Worm (Caenorhabditis elegans) whole organism, L1 larva: ENCODE data around the gene T26G10.5.

Source experiments
- F16B12.6 ChIP-seq: fragments of 150-350 bp; optimal IDR thresholded peaks from 2 replicates; lab custom pipeline; 2014; ENCODE audit warnings: missing biosample characterization, missing genetic modification characterization
- blmp-1 ChIP-seq: fragments of 150-350 bp; optimal IDR thresholded peaks from 2 replicates; lab custom pipeline; 2014; ENCODE audit warnings: missing biosample characterization, missing genetic modification characterization
- ceh-63 ChIP-seq: fragments of 200-800 bp; sonication (Bioruptor generic); optimal IDR thresholded peaks from 2 replicates; lab custom pipeline; 2018; ENCODE audit warnings: mild to moderate bottlenecking, missing genetic modification characterization, missing compliant biosample characterization
- ceh-82 ChIP-seq, 3 experiments: fragments of 150-350 bp in 1 of 3; sonication (generic microtip) in 2 of 3; optimal IDR thresholded peaks; 2 replicates each; lab custom pipeline; 2014 to 2017; ENCODE audit warnings: missing biosample characterization in 3 of 3, missing genetic modification characterization in 3 of 3
- ceh-88 ChIP-seq: fragments of 200-800 bp; sonication (Bioruptor generic); IDR thresholded peaks from 2 replicates; pipeline ENCODE4 v1.3.6; 2022; ENCODE audit warnings: missing genetic modification characterization, missing compliant biosample characterization
- ceh-90 ChIP-seq: sonication (generic microtip); optimal IDR thresholded peaks from 2 replicates; lab custom pipeline; 2016; ENCODE audit warnings: missing genetic modification characterization, missing compliant biosample characterization
- dpl-1 ChIP-seq, 3 experiments: fragments of 150-350 bp in 2 of 3; sonication (generic microtip) in 1 of 3; optimal IDR thresholded peaks; 2 replicates each; lab custom pipeline; 2014 to 2017; ENCODE audit warnings: missing biosample characterization in 3 of 3, missing genetic modification characterization in 3 of 3, missing genetic modification reagents in 3 of 3
- dsc-1 ChIP-seq: sonication (generic microtip); optimal IDR thresholded peaks from 2 replicates; lab custom pipeline; 2016; ENCODE audit warnings: mild to moderate bottlenecking, missing genetic modification characterization, missing compliant biosample characterization
- efl-1 ChIP-seq, 4 experiments: fragments of 150-350 bp; optimal IDR thresholded peaks in 3 of 4; peaks in 1 of 4; 1 replicate in 1 of 4; 2 replicates in 3 of 4; lab custom pipeline; 2014; ENCODE audit warnings: missing biosample characterization in 2 of 4, missing genetic modification characterization in 2 of 4, missing genetic modification reagents in 2 of 4
- egl-13 ChIP-seq: sonication (generic microtip); optimal IDR thresholded peaks from 2 replicates; lab custom pipeline; 2016; ENCODE audit warnings: missing genotype, missing genetic modification reagents, missing genetic modification characterization, missing compliant biosample characterization
- elt-2 ChIP-seq: sonication (generic microtip); optimal IDR thresholded peaks from 2 replicates; lab custom pipeline; 2016; ENCODE audit warnings: missing genetic modification characterization, mild to moderate bottlenecking, inconsistent platforms, missing compliant biosample characterization, missing genetic modification reagents
- ets-5 ChIP-seq: fragments of 200-800 bp; sonication (Bioruptor generic); IDR thresholded peaks from 2 replicates; pipeline ENCODE4 v1.3.6; 2022; ENCODE audit warnings: missing genetic modification characterization, missing compliant biosample characterization
- fkh-10 ChIP-seq: sonication (generic microtip); optimal IDR thresholded peaks from 2 replicates; lab custom pipeline; 2017; ENCODE audit warnings: missing biosample characterization, missing genetic modification reagents, missing genetic modification characterization
- fkh-4 ChIP-seq: sonication (generic microtip); optimal IDR thresholded peaks from 2 replicates; lab custom pipeline; 2016; ENCODE audit warnings: missing compliant biosample characterization, missing genetic modification characterization, borderline replicate concordance
- grh-1 ChIP-seq: fragments of 200-800 bp; sonication (Bioruptor generic); IDR thresholded peaks from 2 replicates; pipeline ENCODE4 v1.3.6; 2022; ENCODE audit warnings: missing genetic modification reagents, missing genetic modification characterization, missing compliant biosample characterization
- hlh-17 ChIP-seq: fragments of 200-800 bp; sonication (Bioruptor generic); optimal IDR thresholded peaks from 2 replicates; lab custom pipeline; 2018; ENCODE audit warnings: missing genetic modification characterization, mild to moderate bottlenecking, missing compliant biosample characterization, moderate library complexity, borderline replicate concordance
- hlh-4 ChIP-seq: sonication (generic microtip); optimal IDR thresholded peaks from 2 replicates; lab custom pipeline; 2016; ENCODE audit warnings: mild to moderate bottlenecking, missing genetic modification characterization, missing compliant biosample characterization
- hpl-2 ChIP-seq: fragments of 150-350 bp; optimal IDR thresholded peaks from 2 replicates; lab custom pipeline; 2014; ENCODE audit warnings: missing biosample characterization, missing genetic modification reagents, missing genetic modification characterization
- jun-1 ChIP-seq: fragments of 150-350 bp; optimal IDR thresholded peaks from 2 replicates; lab custom pipeline; 2014; ENCODE audit warnings: missing biosample characterization, missing genetic modification reagents, missing genetic modification characterization
- lin-14 ChIP-seq: fragments of 200-800 bp; sonication (Bioruptor generic); optimal IDR thresholded peaks from 2 replicates; lab custom pipeline; 2018; ENCODE audit warnings: mild to moderate bottlenecking, missing genetic modification characterization, moderate library complexity, missing compliant biosample characterization
- lin-15B ChIP-seq: fragments of 150-350 bp; sonication (generic microtip); optimal IDR thresholded peaks from 3 replicates; lab custom pipeline; 2014; ENCODE audit warnings: missing biosample characterization, missing genetic modification characterization
- lsy-2 ChIP-seq, 2 experiments: fragments of 150-350 bp; optimal IDR thresholded peaks; 2 replicates each; lab custom pipeline; 2014; ENCODE audit warnings: missing biosample characterization in 2 of 2, missing genetic modification characterization in 2 of 2
- mab-9 ChIP-seq: fragments of 200-800 bp; sonication (Bioruptor generic); IDR thresholded peaks from 2 replicates; pipeline ENCODE4 v1.3.6; 2022; ENCODE audit warnings: missing genetic modification reagents, missing genetic modification characterization, missing compliant biosample characterization
- nhr-12 ChIP-seq: sonication (generic microtip); optimal IDR thresholded peaks from 2 replicates; lab custom pipeline; 2017; ENCODE audit warnings: missing biosample characterization, missing genetic modification characterization
- nhr-19 ChIP-seq: fragments of 200-800 bp; sonication (Bioruptor generic); conservative IDR thresholded peaks from 2 replicates; pipeline ENCODE4 v1.3.6; 2022; ENCODE audit warnings: missing genetic modification characterization, missing compliant biosample characterization
- nhr-20 ChIP-seq: sonication (generic microtip); optimal IDR thresholded peaks from 2 replicates; lab custom pipeline; 2016; ENCODE audit warnings: mild to moderate bottlenecking, missing genetic modification characterization, missing compliant biosample characterization
- nhr-237 ChIP-seq: fragments of 150-350 bp; optimal IDR thresholded peaks from 2 replicates; lab custom pipeline; 2014; ENCODE audit warnings: missing biosample characterization, missing genetic modification characterization
- nhr-28 ChIP-seq: fragments of 150-350 bp; optimal IDR thresholded peaks from 2 replicates; lab custom pipeline; 2014; ENCODE audit warnings: missing biosample characterization, missing genetic modification characterization
- nhr-76 ChIP-seq: sonication (generic microtip); optimal IDR thresholded peaks from 2 replicates; lab custom pipeline; 2017; ENCODE audit warnings: missing biosample characterization, missing genetic modification characterization
- nhr-90 ChIP-seq: sonication (generic microtip); optimal IDR thresholded peaks from 2 replicates; lab custom pipeline; 2016; ENCODE audit warnings: mild to moderate bottlenecking, missing genetic modification characterization, missing compliant biosample characterization; ENCODE audit not compliant: poor library complexity
- pag-3 ChIP-seq: sonication (generic microtip); optimal IDR thresholded peaks from 2 replicates; lab custom pipeline; 2017; ENCODE audit warnings: missing genetic modification characterization, mild to moderate bottlenecking, missing compliant biosample characterization, antibody characterized with exemption, borderline replicate concordance; ENCODE audit not compliant: insufficient read depth
- rnt-1 ChIP-seq: sonication (generic microtip); optimal IDR thresholded peaks from 2 replicates; lab custom pipeline; 2016; ENCODE audit warnings: mild to moderate bottlenecking, missing genetic modification characterization, moderate library complexity, missing compliant biosample characterization
- snpc-4 ChIP-seq: fragments of 150-350 bp; optimal IDR thresholded peaks from 2 replicates; lab custom pipeline; 2014; ENCODE audit warnings: missing biosample characterization, missing genetic modification characterization
- snu-23 ChIP-seq: sonication (generic microtip); optimal IDR thresholded peaks from 2 replicates; lab custom pipeline; 2016; ENCODE audit warnings: missing genetic modification characterization, missing compliant biosample characterization
- tlp-1 ChIP-seq: fragments of 150-350 bp; optimal IDR thresholded peaks from 2 replicates; lab custom pipeline; 2014; ENCODE audit warnings: missing biosample characterization, missing genetic modification characterization
- unc-30 ChIP-seq: sonication (generic microtip); optimal IDR thresholded peaks from 2 replicates; lab custom pipeline; 2017; ENCODE audit warnings: missing biosample characterization, missing genetic modification characterization
- unc-98 ChIP-seq: fragments of 200-800 bp; sonication (Bioruptor generic); IDR thresholded peaks from 2 replicates; pipeline ENCODE4 v1.3.6; 2022; ENCODE audit warnings: missing genetic modification characterization, missing compliant biosample characterization
- vab-15 ChIP-seq: sonication (generic microtip); optimal IDR thresholded peaks from 2 replicates; lab custom pipeline; 2017; ENCODE audit warnings: missing genotype, mild to moderate bottlenecking, missing genetic modification characterization, missing compliant biosample characterization
- xbp-1 ChIP-seq: sonication (generic microtip); optimal IDR thresholded peaks from 2 replicates; lab custom pipeline; 2016; ENCODE audit warnings: missing genetic modification characterization, missing compliant biosample characterization
- zag-1 ChIP-seq: fragments of 150-350 bp; optimal IDR thresholded peaks from 2 replicates; lab custom pipeline; 2014; ENCODE audit warnings: missing biosample characterization, missing genetic modification characterization
- zip-4 ChIP-seq: fragments of 200-800 bp; sonication (Bioruptor generic); optimal IDR thresholded peaks from 2 replicates; lab custom pipeline; 2018; ENCODE audit warnings: mild to moderate bottlenecking, missing genetic modification characterization, moderate library complexity, missing compliant biosample characterization
- ztf-11 ChIP-seq, 2 experiments: sonication (generic microtip); optimal IDR thresholded peaks; 2 replicates each; lab custom pipeline; 2016 to 2017; ENCODE audit warnings: missing genetic modification characterization in 2 of 2, missing biosample characterization in 1 of 2, missing compliant biosample characterization in 1 of 2
- ztf-4 ChIP-seq: fragments of 150-350 bp; optimal IDR thresholded peaks from 2 replicates; lab custom pipeline; 2014; ENCODE audit warnings: missing biosample characterization, missing genetic modification characterization

T26G10.5 gene

DNA sequence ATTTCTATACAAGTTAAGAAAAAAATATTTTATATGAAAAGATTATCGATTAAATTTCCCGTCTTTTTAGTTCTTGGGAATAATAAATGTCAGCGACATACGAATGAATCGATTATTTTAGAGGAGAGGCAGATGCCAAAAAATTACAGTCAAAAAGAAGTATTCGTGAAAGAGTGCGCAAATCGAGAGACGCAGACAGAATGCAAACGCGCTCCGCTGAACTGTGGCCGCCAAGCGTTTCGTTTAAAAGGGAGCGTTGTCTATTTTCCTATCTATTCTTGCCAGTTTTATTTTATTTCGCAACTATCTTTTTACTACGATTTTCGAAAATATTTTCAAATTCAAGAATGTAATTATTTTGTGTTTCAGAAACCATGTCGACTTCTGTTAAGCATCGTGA lies 40.9 kb upstream of the T26G10.5 start, which contains the start of gene baf-1 (continued):
- TF ChIP-seq tlp-1 (tag; lab: Kevin White, UChicago) (no peak), nhr-12 (tag; lab: Kevin White, UChicago) (no peak), fkh-10 (GFP tag; lab: Kevin White, UChicago) (no peak), snu-23 (GFP tag; lab: Kevin White, UChicago) (peak; percentile 60), xbp-1 (tag; lab: Kevin White, UChicago) (peak; percentile 65), fkh-4 (tag; lab: Kevin White, UChicago) (no peak), nhr-76 (tag; lab: Kevin White, UChicago) (no peak), zip-4 (GFP tag; lab: Kevin White, UChicago) (no peak), efl-1 (optimal IDR thresholded peaks at IDR 0.05; lab: Kevin White, UChicago) (peak; percentile 75 to 77), efl-1 (GFP tag; optimal IDR thresholded peaks at IDR 0.05 in 1 of 2; lab: Kevin White, UChicago) (peak; percentile 70 to 97), lsy-2 (tag; optimal IDR thresholded peaks at IDR 0.05; lab: Kevin White, UChicago) (peak; percentile 68 to 83), ceh-90 (tag; lab: Kevin White, UChicago) (peak; percentile 57), F16B12.6 (peak; percentile 40), ztf-11 (tag; optimal IDR thresholded peaks at IDR 0.05; lab: Kevin White, UChicago) (peak in 1 of 2 experiments; percentile 10), pag-3 (no peak), egl-13 (tag; lab: Kevin White, UChicago) (no peak), dsc-1 (peak; percentile 44), ceh-63 (GFP tag; lab: Kevin White, UChicago) (no peak), zag-1 (no peak), elt-2 (tag; lab: Kevin White, UChicago) (peak; percentile 64), lin-14 (peak; percentile 55), hlh-17 (GFP tag; lab: Kevin White, UChicago) (no peak), hlh-4 (tag; lab: Kevin White, UChicago) (no peak), nhr-237 (no peak), grh-1 (no peak), ztf-4 (tag; lab: Kevin White, UChicago) (no peak), rnt-1 (tag; lab: Kevin White, UChicago) (peak; percentile 83), ceh-82 (tag; optimal IDR thresholded peaks at IDR 0.05; lab: Kevin White, UChicago) (peak; percentile 18 to 55 (median 29)), vab-15 (tag; lab: Kevin White, UChicago) (no peak), jun-1 (tag; lab: Kevin White, UChicago) (peak; percentile 15), unc-98 (no peak), lin-15B (tag; lab: Kevin White, UChicago) (peak; percentile 64), ets-5 (GFP tag; lab: Robert Waterston, UW) (no peak), nhr-20 (tag; lab: Kevin White, UChicago) (peak; percentile 66), snpc-4 (peak; percentile 76), blmp-1 (peak; percentile 30), nhr-28 (tag; lab: Kevin White, UChicago) (no peak), unc-30 (tag; lab: Kevin White, UChicago) (no peak), hpl-2 (GFP tag; lab: Kevin White, UChicago) (peak; percentile 22), ceh-88 (GFP tag; lab: Robert Waterston, UW) (no peak), mab-9 (GFP tag; lab: Robert Waterston, UW) (no peak), dpl-1 (GFP tag; optimal IDR thresholded peaks at IDR 0.05; lab: Kevin White, UChicago) (peak; percentile 70 to 80 (median 75)), nhr-19 (peak; percentile 46), nhr-90 (tag; lab: Kevin White, UChicago) (peak; percentile 77)
